Fruit fly (Drosophila melanogaster) whole organism, prepupa: ENCODE results near the gene CG34300.

Experiments
- Blimp-1 ChIP-seq: fragments of 200-800 bp; sonication (Bioruptor generic); optimal IDR thresholded peaks from 3 replicates; lab custom pipeline; 2017; ENCODE audit warnings: missing biosample characterization, missing genetic modification characterization, mild to moderate bottlenecking, moderate library complexity, missing genetic modification reagents
- CG10669 ChIP-seq: fragments of 200-800 bp; sonication (Bioruptor generic); optimal IDR thresholded peaks from 3 replicates; lab custom pipeline; 2018; ENCODE audit warnings: missing biosample characterization, mild to moderate bottlenecking, missing genetic modification characterization, moderate library complexity
- CG11762 ChIP-seq: fragments of 200-800 bp; sonication (Bioruptor generic); optimal IDR thresholded peaks from 3 replicates; lab custom pipeline; 2016; ENCODE audit warnings: missing biosample characterization, missing genetic modification characterization; ENCODE audit not compliant: insufficient read depth
- CG11902 ChIP-seq: fragments of 200-800 bp; sonication (Bioruptor generic); optimal IDR thresholded peaks from 3 replicates; lab custom pipeline; 2016; ENCODE audit warnings: missing biosample characterization, missing genetic modification characterization
- CG15336 ChIP-seq: fragments of 200-800 bp; sonication (Bioruptor generic); IDR thresholded peaks from 2 replicates; pipeline ENCODE4 v1.3.6; 2022; ENCODE audit warnings: missing biosample characterization, missing genetic modification characterization
- CG16779 ChIP-seq: fragments of 200-800 bp; sonication (Bioruptor generic); optimal IDR thresholded peaks from 3 replicates; lab custom pipeline; 2017; ENCODE audit warnings: missing biosample characterization, mild to moderate bottlenecking, missing genetic modification characterization
- CG3032 ChIP-seq: fragments of 200-800 bp; optimal IDR thresholded peaks from 2 replicates; lab custom pipeline; 2019; ENCODE audit warnings: missing biosample characterization, mild to moderate bottlenecking, missing genetic modification characterization, moderate library complexity
- CG31627 ChIP-seq: fragments of 200-800 bp; sonication (Bioruptor generic); optimal IDR thresholded peaks from 3 replicates; lab custom pipeline; 2016; ENCODE audit warnings: missing biosample characterization, missing genetic modification characterization
- CG32006 ChIP-seq: fragments of 200-800 bp; sonication (Bioruptor generic); optimal IDR thresholded peaks from 3 replicates; lab custom pipeline; 2017; ENCODE audit warnings: missing biosample characterization, mild to moderate bottlenecking, missing genetic modification characterization
- CG34406 ChIP-seq: fragments of 200-800 bp; sonication (Bioruptor generic); optimal IDR thresholded peaks from 3 replicates; lab custom pipeline; 2016; ENCODE audit warnings: missing biosample characterization, missing genetic modification characterization
- CG3919 ChIP-seq: fragments of 200-800 bp; sonication (Bioruptor generic); optimal IDR thresholded peaks from 3 replicates; lab custom pipeline; 2016; ENCODE audit warnings: missing biosample characterization, missing genetic modification characterization
- CG4318 ChIP-seq: fragments of 200-800 bp; sonication (Bioruptor generic); optimal IDR thresholded peaks from 3 replicates; lab custom pipeline; 2017; ENCODE audit warnings: missing biosample characterization, mild to moderate bottlenecking, missing genetic modification characterization
- CG6163 ChIP-seq: fragments of 200-800 bp; sonication (Bioruptor generic); IDR thresholded peaks from 3 replicates; pipeline ENCODE4 v1.3.6; 2022; ENCODE audit warnings: missing biosample characterization, missing genetic modification characterization
- CG6792 ChIP-seq: fragments of 200-800 bp; sonication (Bioruptor generic); optimal IDR thresholded peaks from 3 replicates; lab custom pipeline; 2016; ENCODE audit warnings: missing biosample characterization, missing genetic modification characterization
- CG6808 ChIP-seq: fragments of 200-800 bp; sonication (Bioruptor generic); optimal IDR thresholded peaks from 3 replicates; lab custom pipeline; 2017; ENCODE audit warnings: missing biosample characterization, missing genetic modification characterization, mild to moderate bottlenecking, moderate library complexity, missing genetic modification reagents
- CG7368 ChIP-seq: fragments of 200-800 bp; sonication (Bioruptor generic); optimal IDR thresholded peaks from 3 replicates; lab custom pipeline; 2016; ENCODE audit warnings: missing biosample characterization, missing genetic modification characterization
- CG8119 ChIP-seq: fragments of 200-800 bp; sonication (Bioruptor generic); IDR thresholded peaks from 3 replicates; pipeline ENCODE4 v1.3.6; 2022; ENCODE audit warnings: missing biosample characterization, missing genetic modification characterization
- CG8632 ChIP-seq: fragments of 200-800 bp; sonication (Bioruptor generic); optimal IDR thresholded peaks from 3 replicates; lab custom pipeline; 2016; ENCODE audit warnings: missing biosample characterization, missing genetic modification characterization
- CG9139 ChIP-seq: fragments of 200-800 bp; sonication (Bioruptor generic); optimal IDR thresholded peaks from 3 replicates; lab custom pipeline; 2017; ENCODE audit warnings: missing biosample characterization, mild to moderate bottlenecking, missing genetic modification characterization
- Eip75B ChIP-seq: fragments of 200-800 bp; sonication (Bioruptor generic); optimal IDR thresholded peaks from 3 replicates; lab custom pipeline; 2016; ENCODE audit warnings: missing biosample characterization, missing genetic modification characterization
- Eip78C ChIP-seq: fragments of 200-800 bp; sonication (Bioruptor generic); peaks from one replicate; lab custom pipeline; 2016; ENCODE audit warnings: missing biosample characterization, missing genetic modification characterization
- Eip93F ChIP-seq: fragments of 200-800 bp; sonication (Bioruptor generic); optimal IDR thresholded peaks from 2 replicates; lab custom pipeline; 2016; ENCODE audit warnings: missing biosample characterization, mild to moderate bottlenecking, missing genetic modification characterization
- Ets21C ChIP-seq: fragments of 200-800 bp; sonication (Bioruptor generic); optimal IDR thresholded peaks from 3 replicates; lab custom pipeline; 2016; ENCODE audit warnings: missing biosample characterization, missing genetic modification characterization
- Ets96B ChIP-seq: fragments of 200-800 bp; optimal IDR thresholded peaks from 2 replicates; lab custom pipeline; 2019; ENCODE audit warnings: missing biosample characterization, mild to moderate bottlenecking, missing genetic modification characterization, moderate library complexity
- Gug ChIP-seq: fragments of 200-800 bp; sonication (Bioruptor generic); IDR thresholded peaks from 2 replicates; pipeline ENCODE4 v1.3.6; 2022; ENCODE audit warnings: missing biosample characterization, missing genetic modification characterization
- Hr38 ChIP-seq: sonication (Bioruptor generic); optimal IDR thresholded peaks from 2 replicates; lab custom pipeline; 2016; ENCODE audit warnings: missing biosample characterization, missing genetic modification characterization
- Hr39 ChIP-seq: fragments of 200-800 bp; sonication (Bioruptor generic); optimal IDR thresholded peaks from 2 replicates; lab custom pipeline; 2016; ENCODE audit warnings: missing biosample characterization, missing genetic modification characterization
- Lpt ChIP-seq: fragments of 200-800 bp; sonication (Bioruptor generic); optimal IDR thresholded peaks from 3 replicates; lab custom pipeline; 2016; ENCODE audit warnings: missing biosample characterization, missing genetic modification characterization
- Met ChIP-seq: fragments of 200-800 bp; sonication (Bioruptor generic); optimal IDR thresholded peaks from 3 replicates; lab custom pipeline; 2016; ENCODE audit warnings: missing biosample characterization, missing genetic modification characterization
- OdsH ChIP-seq: fragments of 200-800 bp; sonication (Bioruptor generic); optimal IDR thresholded peaks from 3 replicates; lab custom pipeline; 2016; ENCODE audit warnings: missing biosample characterization, missing genetic modification characterization
- Smox ChIP-seq: fragments of 200-800 bp; sonication (Bioruptor generic); optimal IDR thresholded peaks from 3 replicates; lab custom pipeline; 2016; ENCODE audit warnings: missing biosample characterization, missing genetic modification characterization
- Sox102F ChIP-seq: fragments of 200-800 bp; sonication (Bioruptor generic); optimal IDR thresholded peaks from 2 replicates; lab custom pipeline; 2016; ENCODE audit warnings: missing biosample characterization, mild to moderate bottlenecking, missing genetic modification characterization
- achi ChIP-seq: fragments of 200-800 bp; sonication (Bioruptor generic); optimal IDR thresholded peaks from 3 replicates; lab custom pipeline; 2016; ENCODE audit warnings: missing biosample characterization, missing genetic modification characterization
- cyc ChIP-seq: fragments of 200-800 bp; sonication (Bioruptor generic); optimal IDR thresholded peaks from 3 replicates; lab custom pipeline; 2016; ENCODE audit warnings: missing biosample characterization, missing genetic modification characterization
- dac ChIP-seq: fragments of 200-800 bp; sonication (Bioruptor generic); optimal IDR thresholded peaks from 2 replicates; lab custom pipeline; 2017; ENCODE audit warnings: missing biosample characterization, mild to moderate bottlenecking, missing genetic modification characterization
- esn ChIP-seq: fragments of 200-800 bp; sonication (Bioruptor generic); optimal IDR thresholded peaks from 2 replicates; lab custom pipeline; 2016; ENCODE audit warnings: missing biosample characterization, mild to moderate bottlenecking, missing genetic modification characterization, moderate library complexity
- fd59A ChIP-seq: fragments of 200-800 bp; sonication (Bioruptor generic); optimal IDR thresholded peaks from 2 replicates; lab custom pipeline; 2017; ENCODE audit warnings: missing biosample characterization, mild to moderate bottlenecking, missing genetic modification characterization, missing genetic modification reagents
- fd85E ChIP-seq: fragments of 200-800 bp; sonication (Bioruptor generic); optimal IDR thresholded peaks from 3 replicates; lab custom pipeline; 2016; ENCODE audit warnings: missing biosample characterization, missing genetic modification characterization
- fkh ChIP-seq: fragments of 200-800 bp; sonication (Bioruptor generic); optimal IDR thresholded peaks from 3 replicates; lab custom pipeline; 2017; ENCODE audit warnings: missing biosample characterization, mild to moderate bottlenecking, missing genetic modification characterization, moderate library complexity
- lz ChIP-seq: fragments of 200-800 bp; sonication (Bioruptor generic); optimal IDR thresholded peaks from 3 replicates; lab custom pipeline; 2016; ENCODE audit warnings: missing biosample characterization, missing genetic modification characterization
- net ChIP-seq: fragments of 200-800 bp; sonication (Bioruptor generic); optimal IDR thresholded peaks from 3 replicates; lab custom pipeline; 2016; ENCODE audit warnings: missing biosample characterization, missing genetic modification characterization
- spab ChIP-seq: fragments of 200-800 bp; sonication (Bioruptor generic); optimal IDR thresholded peaks from 2 replicates; lab custom pipeline; 2017; ENCODE audit warnings: missing biosample characterization, mild to moderate bottlenecking, missing genetic modification characterization, missing genetic modification reagents
- ss ChIP-seq, 2 experiments: fragments of 200-800 bp; sonication (Bioruptor generic); optimal IDR thresholded peaks; 2 replicates in 1 of 2; 3 replicates in 1 of 2; lab custom pipeline; 2017 to 2018; ENCODE audit warnings: mild to moderate bottlenecking in 2 of 2, missing biosample characterization in 2 of 2, missing genetic modification characterization in 2 of 2, moderate library complexity in 1 of 2
- svp ChIP-seq: fragments of 200-800 bp; sonication (Bioruptor generic); peaks from one replicate; lab custom pipeline; 2016; ENCODE audit warnings: missing biosample characterization, missing genetic modification characterization
- topi ChIP-seq: fragments of 200-800 bp; sonication (Bioruptor generic); optimal IDR thresholded peaks from 3 replicates; lab custom pipeline; 2016; ENCODE audit warnings: missing biosample characterization, missing genetic modification characterization
- vri ChIP-seq: fragments of 200-800 bp; sonication (Bioruptor generic); optimal IDR thresholded peaks from 3 replicates; lab custom pipeline; 2016; ENCODE audit warnings: missing biosample characterization, mild to moderate bottlenecking, missing genetic modification characterization

Gene CG34300

DNA sequence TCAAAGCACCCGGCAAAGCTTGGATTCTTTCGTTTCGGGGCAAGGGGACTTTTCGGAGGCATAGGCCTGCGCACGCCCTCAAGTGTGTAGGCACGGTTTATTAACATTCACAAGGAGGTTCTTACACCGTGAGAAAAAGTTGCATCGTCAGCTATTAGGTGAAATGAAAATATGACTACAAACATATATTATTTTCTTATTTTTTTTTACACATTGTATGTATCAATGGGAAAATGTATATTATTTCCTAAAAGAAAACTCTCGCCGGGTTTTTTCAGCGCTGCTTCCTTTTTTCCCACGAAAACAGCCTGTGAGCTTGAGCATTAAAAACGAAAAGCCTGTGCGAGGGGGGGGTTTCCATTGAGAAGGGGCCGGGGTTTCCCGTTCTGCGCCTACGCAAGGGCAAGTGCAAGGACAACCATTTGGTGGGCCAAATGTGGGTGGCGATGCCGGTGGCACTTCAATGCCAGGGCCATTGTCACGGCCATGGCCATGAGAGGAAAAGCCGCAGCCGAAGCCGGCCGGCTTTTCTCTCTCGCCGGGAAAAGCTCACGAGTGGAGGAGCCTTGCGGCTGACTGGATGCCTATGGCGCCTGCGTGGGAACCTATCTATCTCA, 19.1 kb upstream of the CG34300 start:
- TF ChIP-seq CG6808 (GFP tag; lab: Kevin White, UChicago) (peak; percentile 44), CG9139 (GFP tag; lab: Kevin White, UChicago) (peak; percentile 9), spab (GFP tag; lab: Kevin White, UChicago) (peak; percentile 41), CG3919 (GFP tag; lab: Kevin White, UChicago) (peak; percentile 43), achi (GFP tag; lab: Kevin White, UChicago) (peak; percentile 31), net (GFP tag; lab: Kevin White, UChicago) (no peak), CG32006 (GFP tag; lab: Kevin White, UChicago) (no peak), topi (GFP tag; lab: Kevin White, UChicago) (peak; percentile 0), Met (GFP tag; lab: Kevin White, UChicago) (no peak), CG6163 (GFP tag; lab: Robert Waterston, UW) (peak; percentile 57; the same call in 1 of the 3 replicates), CG4318 (GFP tag; lab: Kevin White, UChicago) (no peak), Hr38 (GFP tag; lab: Kevin White, UChicago) (no peak), Ets96B (tag; lab: Kevin White, UChicago) (peak; percentile 55), Eip75B (GFP tag; lab: Kevin White, UChicago) (peak; percentile 27), OdsH (GFP tag; lab: Kevin White, UChicago) (peak; percentile 18), Gug (GFP tag; lab: Robert Waterston, UW) (no peak), Eip78C (GFP tag; lab: Kevin White, UChicago) (peak; percentile 71), CG6792 (GFP tag; lab: Kevin White, UChicago) (no peak), dac (GFP tag; lab: Kevin White, UChicago) (no peak), CG31627 (peak; percentile 5), CG10669 (GFP tag; lab: Kevin White, UChicago) (peak; percentile 26), CG7368 (no peak), CG8119 (GFP tag; lab: Robert Waterston, UW) (no peak), fd59A (GFP tag; lab: Kevin White, UChicago) (peak; percentile 22), CG3032 (peak; percentile 42), svp (GFP tag; lab: Kevin White, UChicago) (peak; percentile 51), Hr39 (GFP tag; lab: Kevin White, UChicago) (no peak), fkh (no peak)

DNA sequence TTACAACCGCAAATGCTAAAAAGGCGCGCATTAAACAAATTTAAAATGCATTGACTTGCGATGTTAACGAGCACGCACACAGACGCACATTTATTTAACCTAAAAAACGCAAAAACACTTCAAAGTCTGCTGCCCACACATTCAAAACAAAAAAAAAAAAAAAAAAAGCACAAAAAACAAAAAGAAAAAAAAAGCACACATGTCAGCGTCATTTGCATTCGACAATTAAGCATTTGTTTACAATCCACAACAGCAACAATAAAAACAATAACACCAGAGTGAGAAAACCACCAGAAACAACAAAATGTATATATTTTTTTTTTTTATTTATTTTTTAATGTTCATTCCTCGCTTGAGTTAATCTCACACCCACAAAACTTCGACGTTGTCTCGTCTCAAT, 7.9 kb upstream of the CG34300 start:
- TF ChIP-seq CG11902 (GFP tag; lab: Kevin White, UChicago) (no peak), vri (peak; percentile 27), lz (GFP tag; lab: Kevin White, UChicago) (peak; percentile 8), fkh (no peak), OdsH (GFP tag; lab: Kevin White, UChicago) (no peak), Eip93F (GFP tag; lab: Kevin White, UChicago) (no peak), fd85E (no peak), fd59A (GFP tag; lab: Kevin White, UChicago) (no peak), CG15336 (GFP tag; lab: Robert Waterston, UW) (0 out of 2 replicates have a peak, but pooled peaks have one; percentile 25), Blimp-1 (GFP tag; lab: Kevin White, UChicago) (no peak), svp (GFP tag; lab: Kevin White, UChicago) (no peak), Hr38 (GFP tag; lab: Kevin White, UChicago) (no peak), dac (GFP tag; lab: Kevin White, UChicago) (no peak), CG6163 (GFP tag; lab: Robert Waterston, UW) (0 out of 3 replicates have a peak, but pooled peaks have one; percentile 24), esn (no peak), ss (GFP tag; optimal IDR thresholded peaks at IDR 0.05; lab: Kevin White, UChicago) (no peak), CG8119 (GFP tag; lab: Robert Waterston, UW) (0 out of 3 replicates have a peak, but pooled peaks have one; percentile 32), Gug (GFP tag; lab: Robert Waterston, UW) (no peak), spab (GFP tag; lab: Kevin White, UChicago) (no peak), CG10669 (GFP tag; lab: Kevin White, UChicago) (no peak), CG34406 (no peak), achi (GFP tag; lab: Kevin White, UChicago) (no peak), Smox (GFP tag; lab: Kevin White, UChicago) (no peak), CG3032 (no peak), Met (GFP tag; lab: Kevin White, UChicago) (no peak), Eip75B (GFP tag; lab: Kevin White, UChicago) (no peak), CG4318 (GFP tag; lab: Kevin White, UChicago) (no peak), CG11762 (GFP tag; lab: Kevin White, UChicago) (no peak), Eip78C (GFP tag; lab: Kevin White, UChicago) (no peak), Lpt (GFP tag; lab: Kevin White, UChicago) (no peak), CG9139 (GFP tag; lab: Kevin White, UChicago) (no peak), cyc (GFP tag; lab: Kevin White, UChicago) (no peak), Ets96B (tag; lab: Kevin White, UChicago) (no peak), CG8632 (GFP tag; lab: Kevin White, UChicago) (no peak), Sox102F (no peak), CG16779 (no peak), Ets21C (no peak), Hr39 (GFP tag; lab: Kevin White, UChicago) (no peak)
